Worm (Caenorhabditis elegans) whole organism, L3 larva: ENCODE results near the gene cpar-1.
A peak's percentile ranks its signal among the peaks of the same experiment; 100 is the strongest.

Source experiments
- R02D3.7 ChIP-seq: fragments of 150-350 bp; optimal IDR thresholded peaks from 2 replicates; lab custom pipeline; 2014; ENCODE audit warnings: missing biosample characterization, missing genetic modification characterization
- ZK546.5 ChIP-seq: sonication (generic microtip); optimal IDR thresholded peaks from 2 replicates; lab custom pipeline; 2017; ENCODE audit warnings: missing biosample characterization, missing genetic modification characterization
- aly-2 ChIP-seq: fragments of 150-350 bp; optimal IDR thresholded peaks from 2 replicates; lab custom pipeline; 2014; ENCODE audit warnings: missing biosample characterization, missing genetic modification characterization
- ama-1 ChIP-seq: fragments of 150-350 bp; optimal IDR thresholded peaks from 2 replicates; lab custom pipeline; 2018
- ceh-16 ChIP-seq: sonication (generic microtip); optimal IDR thresholded peaks from 2 replicates; lab custom pipeline; 2017; ENCODE audit warnings: missing biosample characterization, missing genetic modification characterization
- ceh-28 ChIP-seq: fragments of 150-350 bp; optimal IDR thresholded peaks from 2 replicates; lab custom pipeline; 2014; ENCODE audit warnings: missing biosample characterization, missing genetic modification reagents, missing genetic modification characterization
- ceh-82 ChIP-seq: fragments of 150-350 bp; optimal IDR thresholded peaks from 2 replicates; lab custom pipeline; 2014; ENCODE audit warnings: missing biosample characterization, missing genetic modification characterization
- ceh-9 ChIP-seq: sonication (generic microtip); optimal IDR thresholded peaks from 2 replicates; lab custom pipeline; 2018; ENCODE audit warnings: missing biosample characterization, missing genetic modification characterization
- daf-12 ChIP-seq: fragments of 150-350 bp; optimal IDR thresholded peaks from 2 replicates; lab custom pipeline; 2014; ENCODE audit warnings: missing biosample characterization, missing genetic modification reagents, missing genetic modification characterization
- egl-27 ChIP-seq: sonication (generic microtip); optimal IDR thresholded peaks from 4 replicates; lab custom pipeline; 2017; ENCODE audit warnings: missing biosample characterization, missing genetic modification reagents, missing genetic modification characterization
- egl-5 ChIP-seq: fragments of 150-350 bp; optimal IDR thresholded peaks from 2 replicates; lab custom pipeline; 2017; ENCODE audit warnings: missing biosample characterization, missing genetic modification reagents, missing genetic modification characterization, inconsistent platforms
- elt-1 ChIP-seq: fragments of 150-350 bp; optimal IDR thresholded peaks from 2 replicates; lab custom pipeline; 2014; ENCODE audit warnings: missing biosample characterization, missing genetic modification characterization
- elt-3 ChIP-seq, 3 experiments: fragments of 150-350 bp in 1 of 3; sonication (generic microtip) in 2 of 3; optimal IDR thresholded peaks; 2 replicates in 2 of 3; 4 replicates in 1 of 3; lab custom pipeline; 2014 to 2017; ENCODE audit warnings: missing biosample characterization in 3 of 3, missing genetic modification characterization in 3 of 3
- eor-1 ChIP-seq, 2 experiments: fragments of 150-350 bp; optimal IDR thresholded peaks; 2 replicates each; lab custom pipeline; 2014 to 2018; ENCODE audit warnings: missing biosample characterization in 2 of 2, missing genetic modification characterization in 2 of 2
- fkh-10 ChIP-seq: sonication (generic microtip); optimal IDR thresholded peaks from 2 replicates; lab custom pipeline; 2017; ENCODE audit warnings: missing biosample characterization, missing genetic modification reagents, missing genetic modification characterization
- fkh-2 ChIP-seq: fragments of 150-350 bp; optimal IDR thresholded peaks from 2 replicates; lab custom pipeline; 2014; ENCODE audit warnings: missing biosample characterization, missing genetic modification reagents, missing genetic modification characterization
- fos-1 ChIP-seq: fragments of 150-350 bp; optimal IDR thresholded peaks from 2 replicates; lab custom pipeline; 2014; ENCODE audit warnings: missing biosample characterization, missing genetic modification characterization
- hmg-11 ChIP-seq: sonication (generic microtip); optimal IDR thresholded peaks from 2 replicates; lab custom pipeline; 2016; ENCODE audit warnings: missing genetic modification characterization, missing compliant biosample characterization
- jun-1 ChIP-seq: fragments of 150-350 bp; optimal IDR thresholded peaks from 2 replicates; lab custom pipeline; 2014; ENCODE audit warnings: missing biosample characterization, missing genetic modification reagents, missing genetic modification characterization
- lin-15B ChIP-seq: fragments of 150-350 bp; optimal IDR thresholded peaks from 2 replicates; lab custom pipeline; 2014; ENCODE audit warnings: missing biosample characterization, missing genetic modification characterization
- lin-39 ChIP-seq: fragments of 150-350 bp; optimal IDR thresholded peaks from 2 replicates; lab custom pipeline; 2018; ENCODE audit warnings: missing biosample characterization, missing genetic modification reagents, missing genetic modification characterization
- lsy-12 ChIP-seq: sonication (generic microtip); optimal IDR thresholded peaks from 2 replicates; lab custom pipeline; 2016; ENCODE audit warnings: mild to moderate bottlenecking, missing genetic modification characterization, missing compliant biosample characterization
- mdl-1 ChIP-seq: fragments of 150-350 bp; optimal IDR thresholded peaks from 2 replicates; lab custom pipeline; 2014; ENCODE audit warnings: missing biosample characterization, missing genetic modification characterization
- mml-1 ChIP-seq: fragments of 150-350 bp; sonication (generic microtip); optimal IDR thresholded peaks from 3 replicates; lab custom pipeline; 2014; ENCODE audit warnings: missing biosample characterization, missing genetic modification characterization
- nfya-1 ChIP-seq: sonication (generic microtip); optimal IDR thresholded peaks from 2 replicates; lab custom pipeline; 2017; ENCODE audit warnings: missing genetic modification characterization, mild to moderate bottlenecking, missing compliant biosample characterization, antibody characterized with exemption, moderate library complexity; ENCODE audit not compliant: insufficient read depth
- nhr-11 ChIP-seq: fragments of 150-350 bp; optimal IDR thresholded peaks from 2 replicates; lab custom pipeline; 2014; ENCODE audit warnings: missing biosample characterization, missing genetic modification characterization
- nhr-12 ChIP-seq: fragments of 150-350 bp; optimal IDR thresholded peaks from 2 replicates; lab custom pipeline; 2014; ENCODE audit warnings: missing biosample characterization, missing genetic modification characterization
- nhr-23 ChIP-seq: fragments of 150-350 bp; optimal IDR thresholded peaks from 2 replicates; lab custom pipeline; 2014; ENCODE audit warnings: missing biosample characterization, missing genetic modification reagents, missing genetic modification characterization
- nhr-25 ChIP-seq: sonication (generic microtip); optimal IDR thresholded peaks from 2 replicates; lab custom pipeline; 2017; ENCODE audit warnings: missing biosample characterization, missing genetic modification characterization
- nhr-43 ChIP-seq: sonication (generic microtip); optimal IDR thresholded peaks from 2 replicates; lab custom pipeline; 2016; ENCODE audit warnings: mild to moderate bottlenecking, missing genetic modification characterization, missing compliant biosample characterization; ENCODE audit not compliant: poor library complexity, severe bottlenecking
- nhr-67 ChIP-seq: fragments of 150-350 bp; optimal IDR thresholded peaks from 2 replicates; lab custom pipeline; 2014; ENCODE audit warnings: missing biosample characterization, missing genetic modification characterization
- nhr-76 ChIP-seq: fragments of 150-350 bp; sonication (generic microtip); optimal IDR thresholded peaks from 5 replicates; lab custom pipeline; 2014; ENCODE audit warnings: missing biosample characterization, missing genetic modification characterization
- nhr-77 ChIP-seq: fragments of 150-350 bp; optimal IDR thresholded peaks from 2 replicates; lab custom pipeline; 2014; ENCODE audit warnings: missing biosample characterization, missing genetic modification characterization
- pha-4 ChIP-seq: fragments of 150-350 bp; optimal IDR thresholded peaks from 2 replicates; lab custom pipeline; 2014; ENCODE audit warnings: missing biosample characterization, missing genetic modification reagents, missing genetic modification characterization
- pqm-1 ChIP-seq: fragments of 150-350 bp; optimal IDR thresholded peaks from 2 replicates; lab custom pipeline; 2017; ENCODE audit warnings: missing biosample characterization, missing genetic modification characterization, inconsistent platforms
- sea-2 ChIP-seq: fragments of 150-350 bp; sonication (generic microtip); optimal IDR thresholded peaks from 4 replicates; lab custom pipeline; 2014; ENCODE audit warnings: missing biosample characterization, missing genetic modification reagents, missing genetic modification characterization
- skn-1 ChIP-seq: fragments of 150-350 bp; optimal IDR thresholded peaks from 2 replicates; lab custom pipeline; 2014; ENCODE audit warnings: missing biosample characterization, missing genetic modification characterization
- snpc-4 ChIP-seq: fragments of 150-350 bp; optimal IDR thresholded peaks from 2 replicates; lab custom pipeline; 2014; ENCODE audit warnings: missing biosample characterization, missing genetic modification characterization
- tbx-2 ChIP-seq: sonication (generic microtip); optimal IDR thresholded peaks from 2 replicates; lab custom pipeline; 2016; ENCODE audit warnings: mild to moderate bottlenecking, missing genetic modification characterization, missing compliant biosample characterization
- unc-39 ChIP-seq: sonication (generic microtip); optimal IDR thresholded peaks from 4 replicates; lab custom pipeline; 2017; ENCODE audit warnings: missing biosample characterization, missing genetic modification characterization
- unc-62 ChIP-seq: fragments of 150-350 bp; sonication (generic microtip); optimal IDR thresholded peaks from 4 replicates; lab custom pipeline; 2014; ENCODE audit warnings: missing biosample characterization, missing genetic modification reagents, missing genetic modification characterization
- zag-1 ChIP-seq: fragments of 150-350 bp; optimal IDR thresholded peaks from 2 replicates; lab custom pipeline; 2014; ENCODE audit warnings: missing biosample characterization, missing genetic modification characterization
- ztf-4 ChIP-seq: fragments of 150-350 bp; optimal IDR thresholded peaks from 2 replicates; lab custom pipeline; 2014; ENCODE audit warnings: missing biosample characterization, missing genetic modification characterization

The cpar-1 gene

DNA sequence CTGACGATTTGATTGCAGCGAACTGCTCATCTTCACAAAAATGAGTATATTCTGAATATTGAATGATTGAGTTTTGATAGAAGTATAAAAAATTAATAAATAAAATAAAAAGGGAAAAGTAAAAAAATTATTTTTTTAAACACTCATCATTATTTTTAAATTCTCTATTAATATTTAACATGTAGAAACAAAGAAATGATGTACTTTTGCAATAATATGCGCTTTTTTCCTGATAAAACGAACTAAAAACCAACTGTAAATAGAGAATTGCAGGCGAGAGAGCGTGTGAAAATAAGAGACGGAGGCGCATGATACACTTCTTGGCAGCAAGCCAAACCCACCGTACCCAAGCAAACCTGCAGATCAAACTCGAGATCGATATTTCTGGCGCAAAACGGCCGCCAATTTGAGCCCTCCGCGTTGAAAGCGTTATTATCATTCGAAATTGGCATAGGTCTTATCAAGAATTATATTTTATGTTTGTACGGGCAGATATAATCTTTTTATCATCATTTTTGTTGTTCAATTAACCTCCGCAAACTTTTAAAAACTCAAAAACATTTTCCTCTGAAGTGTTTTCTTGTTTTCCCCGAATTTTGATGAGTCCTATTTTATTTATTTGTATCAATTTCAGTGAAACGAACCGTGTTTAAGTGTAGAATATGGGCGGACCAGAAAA lies 22.3 kb downstream of the cpar-1 start, which contains the start of the genes rheb-1 and spk-1 (continued):
- TF ChIP-seq sea-2 (GFP tag; lab: Kevin White, UChicago) (no peak), nhr-23 (peak; percentile 83), egl-5 (tag; lab: Kevin White, UChicago) (peak; percentile 61), nfya-1 (peak; percentile 95), ztf-4 (peak; percentile 58), lin-39 (tag; lab: Kevin White, UChicago) (peak; percentile 94), nhr-67 (tag; lab: Kevin White, UChicago) (no peak), skn-1 (tag; lab: Kevin White, UChicago) (peak; percentile 39), pqm-1 (tag; lab: Kevin White, UChicago) (peak; percentile 96), snpc-4 (peak; percentile 92), unc-39 (tag; lab: Kevin White, UChicago) (no peak), R02D3.7 (peak; percentile 71), nhr-25 (tag; lab: Kevin White, UChicago) (peak; percentile 90), lsy-12 (tag; lab: Kevin White, UChicago) (peak; percentile 95), ceh-16 (peak; percentile 70), ceh-82 (tag; lab: Kevin White, UChicago) (peak; percentile 41), zag-1 (tag; lab: Kevin White, UChicago) (no peak), lin-15B (tag; lab: Kevin White, UChicago) (peak; percentile 86), ceh-28 (tag; lab: Kevin White, UChicago) (peak; percentile 91), ZK546.5 (tag; lab: Kevin White, UChicago) (peak; percentile 90)

DNA sequence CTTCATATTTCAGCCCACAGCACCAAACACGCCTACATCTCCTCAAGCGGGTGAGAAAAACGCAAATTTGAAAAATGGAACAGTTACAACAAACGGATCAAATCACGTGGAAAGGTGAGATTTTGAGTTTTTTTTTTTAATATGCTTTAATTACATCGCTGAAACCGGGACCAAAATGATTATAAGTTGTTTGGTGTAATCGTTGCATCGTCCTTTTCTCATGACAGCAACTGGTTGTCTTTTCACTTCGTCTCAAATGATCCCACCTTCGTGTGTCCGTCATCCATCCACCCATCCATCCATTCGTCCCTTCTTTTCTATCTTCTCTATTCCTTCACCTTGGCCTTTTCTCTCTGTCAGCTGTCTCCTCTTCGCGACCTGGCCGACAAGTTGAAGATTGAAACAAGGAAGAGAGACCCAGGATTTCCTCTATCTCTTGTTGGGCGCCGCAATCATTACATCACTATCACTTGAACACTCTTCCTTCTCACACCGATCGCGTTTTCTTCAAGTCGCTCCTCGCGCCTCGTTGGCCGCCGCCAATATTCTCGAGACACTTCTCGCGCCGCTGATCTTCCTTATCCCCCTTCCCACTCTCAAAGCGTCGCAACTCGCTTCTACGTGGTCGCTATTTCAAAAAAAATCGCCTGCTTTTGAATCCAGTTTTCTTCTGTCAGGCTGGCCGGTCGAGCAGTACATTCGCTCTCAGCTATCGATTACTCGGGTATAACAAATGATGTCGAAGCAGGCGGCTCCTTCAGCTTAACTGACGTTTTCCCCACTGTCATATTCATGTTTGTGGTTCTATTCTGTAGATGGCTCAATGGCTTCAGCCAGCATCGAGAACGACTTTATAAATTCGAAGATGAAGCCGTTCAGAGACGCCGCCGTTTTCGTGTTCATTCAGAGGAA lies 23.6 kb downstream of the cpar-1 start:
- peak; percentile 34 for TF ChIP-seq nfya-1
- no peak for TF ChIP-seq aly-2 (tag; lab: Kevin White, UChicago)
- TF ChIP-seq nhr-25 (tag; lab: Kevin White, UChicago): peak; percentile 15
- TF ChIP-seq egl-27 (tag; lab: Kevin White, UChicago): no peak
- no peak for TF ChIP-seq nhr-77
- no peak for TF ChIP-seq ztf-4
- peak; percentile 57 for TF ChIP-seq ama-1 (lab: Kevin White, UChicago)
- TF ChIP-seq pha-4 (tag; lab: Kevin White, UChicago): no peak
- no peak for TF ChIP-seq fkh-10 (GFP tag; lab: Kevin White, UChicago)
- peak; percentile 36 for TF ChIP-seq unc-62 (GFP tag; lab: Kevin White, UChicago)
- TF ChIP-seq fkh-2 (tag; lab: Kevin White, UChicago): no peak
- no peak for TF ChIP-seq fos-1 (tag; lab: Kevin White, UChicago)
- no peak for TF ChIP-seq egl-5 (tag; lab: Kevin White, UChicago)
- no peak for TF ChIP-seq elt-3 (tag; optimal IDR thresholded peaks at IDR 0.05; lab: Kevin White, UChicago)
- TF ChIP-seq ceh-28 (tag; lab: Kevin White, UChicago): no peak
- TF ChIP-seq nhr-12 (tag; lab: Kevin White, UChicago): no peak
- no peak for TF ChIP-seq tbx-2 (tag; lab: Kevin White, UChicago)
- TF ChIP-seq mdl-1 (tag; lab: Kevin White, UChicago): no peak
- TF ChIP-seq mml-1 (tag; lab: Kevin White, UChicago): no peak
- TF ChIP-seq eor-1 (tag; optimal IDR thresholded peaks at IDR 0.05; lab: Kevin White, UChicago): no peak
- no peak for TF ChIP-seq lsy-12 (tag; lab: Kevin White, UChicago)
- no peak for TF ChIP-seq ZK546.5 (tag; lab: Kevin White, UChicago)
- TF ChIP-seq ceh-16: no peak
- TF ChIP-seq skn-1 (tag; lab: Kevin White, UChicago): no peak
- TF ChIP-seq snpc-4: peak; percentile 21
- no peak for TF ChIP-seq nhr-76 (tag; lab: Kevin White, UChicago)
- no peak for TF ChIP-seq jun-1 (tag; lab: Kevin White, UChicago)
- peak; percentile 10 for TF ChIP-seq lin-15B (tag; lab: Kevin White, UChicago)
- TF ChIP-seq nhr-11 (tag; lab: Kevin White, UChicago): no peak
- no peak for TF ChIP-seq zag-1 (tag; lab: Kevin White, UChicago)
- TF ChIP-seq nhr-67 (tag; lab: Kevin White, UChicago): no peak
- TF ChIP-seq ceh-9 (tag; lab: Kevin White, UChicago): no peak
- no peak for TF ChIP-seq daf-12 (tag; lab: Kevin White, UChicago)
- no peak for TF ChIP-seq elt-1 (tag; lab: Kevin White, UChicago)
- no peak for TF ChIP-seq hmg-11 (tag; lab: Kevin White, UChicago)
- peak; percentile 48 for TF ChIP-seq nhr-23
- TF ChIP-seq nhr-43 (tag; lab: Kevin White, UChicago): no peak
